Fruit fly (Drosophila melanogaster) whole organism: ENCODE measurements around the gene CG18649.

Experiments
- Dll ChIP-seq: fragments of >200 bp; optimal IDR thresholded peaks from 2 replicates; lab custom pipeline; 2017
- EcR ChIP-seq, 2 experiments: fragments of >200 bp; optimal IDR thresholded peaks; 2 replicates each; lab custom pipeline; 2017; ENCODE audit warnings: missing biosample characterization in 2 of 2, missing genetic modification characterization in 2 of 2, missing genetic modification reagents in 2 of 2
- pan ChIP-seq: fragments of >200 bp; optimal IDR thresholded peaks from 2 replicates; lab custom pipeline; 2017
- psq ChIP-seq: fragments of >200 bp; optimal IDR thresholded peaks from 2 replicates; lab custom pipeline; 2017

DNA sequence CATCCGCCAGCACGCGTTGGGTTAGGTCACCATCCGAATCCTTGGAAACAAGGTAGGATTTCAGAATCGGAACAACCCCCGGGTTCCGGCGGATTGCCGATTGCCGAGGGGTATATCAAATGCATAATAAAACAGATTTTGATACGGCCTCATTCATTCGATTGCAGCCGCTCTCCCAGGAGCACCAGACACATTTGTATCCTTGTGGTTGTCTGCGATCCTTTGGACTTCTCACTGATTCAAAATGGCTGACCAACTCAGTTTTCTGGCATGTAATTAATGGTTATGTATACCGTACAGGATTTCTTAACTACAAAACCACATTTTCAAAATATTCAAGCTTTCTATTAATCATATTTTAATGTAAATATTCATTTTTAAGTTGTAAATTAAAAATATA is 6.3 kb downstream of the CG18649 start:
- no peak for TF ChIP-seq psq (lab: Kevin White, UChicago)
- TF ChIP-seq pan (lab: Kevin White, UChicago), result no peak
- no peak for TF ChIP-seq Dll (lab: Kevin White, UChicago)
- TF ChIP-seq EcR (GFP tag; optimal IDR thresholded peaks at IDR 0.05; lab: Kevin White, UChicago), result no peak
